Worm (Caenorhabditis elegans) whole organism, L1 larva: Measurements from ENCODE around the gene pals-34.

ENCODE experiments used
- C16A3.4 ChIP-seq: fragments of 150-350 bp; optimal IDR thresholded peaks from 2 replicates; lab custom pipeline; 2014; ENCODE audit warnings: missing biosample characterization, missing genetic modification characterization
- C34B4.2 ChIP-seq: sonication (generic microtip); optimal IDR thresholded peaks from 2 replicates; lab custom pipeline; 2017; ENCODE audit warnings: mild to moderate bottlenecking, missing genetic modification characterization, missing compliant biosample characterization
- blmp-1 ChIP-seq: fragments of 150-350 bp; optimal IDR thresholded peaks from 2 replicates; lab custom pipeline; 2014; ENCODE audit warnings: missing biosample characterization, missing genetic modification characterization
- ceh-63 ChIP-seq: fragments of 200-800 bp; sonication (Bioruptor generic); optimal IDR thresholded peaks from 2 replicates; lab custom pipeline; 2018; ENCODE audit warnings: mild to moderate bottlenecking, missing genetic modification characterization, missing compliant biosample characterization
- ceh-8 ChIP-seq: fragments of 200-800 bp; sonication (Bioruptor generic); optimal IDR thresholded peaks from 2 replicates; lab custom pipeline; 2018; ENCODE audit warnings: mild to moderate bottlenecking, missing genetic modification characterization, moderate library complexity, missing compliant biosample characterization
- ceh-82 ChIP-seq, 3 experiments: fragments of 150-350 bp in 1 of 3; sonication (generic microtip) in 2 of 3; optimal IDR thresholded peaks; 2 replicates each; lab custom pipeline; 2014 to 2017; ENCODE audit warnings: missing biosample characterization in 3 of 3, missing genetic modification characterization in 3 of 3
- dpl-1 ChIP-seq, 3 experiments: fragments of 150-350 bp in 2 of 3; sonication (generic microtip) in 1 of 3; optimal IDR thresholded peaks; 2 replicates each; lab custom pipeline; 2014 to 2017; ENCODE audit warnings: missing biosample characterization in 3 of 3, missing genetic modification characterization in 3 of 3, missing genetic modification reagents in 3 of 3
- dsc-1 ChIP-seq: sonication (generic microtip); optimal IDR thresholded peaks from 2 replicates; lab custom pipeline; 2016; ENCODE audit warnings: mild to moderate bottlenecking, missing genetic modification characterization, missing compliant biosample characterization
- efl-1 ChIP-seq, 4 experiments: fragments of 150-350 bp; optimal IDR thresholded peaks in 3 of 4; peaks in 1 of 4; 1 replicate in 1 of 4; 2 replicates in 3 of 4; lab custom pipeline; 2014; ENCODE audit warnings: missing biosample characterization in 2 of 4, missing genetic modification characterization in 2 of 4, missing genetic modification reagents in 2 of 4
- egl-13 ChIP-seq: sonication (generic microtip); optimal IDR thresholded peaks from 2 replicates; lab custom pipeline; 2016; ENCODE audit warnings: missing genotype, missing genetic modification reagents, missing genetic modification characterization, missing compliant biosample characterization
- egl-27 ChIP-seq, 2 experiments: fragments of 150-350 bp in 1 of 2; sonication (generic microtip); optimal IDR thresholded peaks; 3 replicates each; lab custom pipeline; 2017 to 2018; ENCODE audit warnings: missing biosample characterization in 2 of 2, missing genetic modification characterization in 2 of 2, missing genetic modification reagents in 2 of 2
- elt-2 ChIP-seq: sonication (generic microtip); optimal IDR thresholded peaks from 2 replicates; lab custom pipeline; 2016; ENCODE audit warnings: missing genetic modification characterization, mild to moderate bottlenecking, inconsistent platforms, missing compliant biosample characterization, missing genetic modification reagents
- elt-3 ChIP-seq, 6 experiments: fragments of 150-350 bp in 1 of 6; sonication (generic microtip); optimal IDR thresholded peaks; 2 replicates each; lab custom pipeline; 2017 to 2018; ENCODE audit warnings: missing biosample characterization in 6 of 6, missing genetic modification characterization in 6 of 6, inconsistent platforms in 1 of 6
- ets-5 ChIP-seq: fragments of 200-800 bp; sonication (Bioruptor generic); IDR thresholded peaks from 2 replicates; pipeline ENCODE4 v1.3.6; 2022; ENCODE audit warnings: missing genetic modification characterization, missing compliant biosample characterization
- fkh-10 ChIP-seq: sonication (generic microtip); optimal IDR thresholded peaks from 2 replicates; lab custom pipeline; 2017; ENCODE audit warnings: missing biosample characterization, missing genetic modification reagents, missing genetic modification characterization
- fkh-4 ChIP-seq: sonication (generic microtip); optimal IDR thresholded peaks from 2 replicates; lab custom pipeline; 2016; ENCODE audit warnings: missing compliant biosample characterization, missing genetic modification characterization, borderline replicate concordance
- fkh-8 ChIP-seq: sonication (generic microtip); optimal IDR thresholded peaks from 2 replicates; lab custom pipeline; 2016; ENCODE audit warnings: mild to moderate bottlenecking, missing genetic modification characterization, missing compliant biosample characterization
- hpl-2 ChIP-seq: fragments of 150-350 bp; optimal IDR thresholded peaks from 2 replicates; lab custom pipeline; 2014; ENCODE audit warnings: missing biosample characterization, missing genetic modification reagents, missing genetic modification characterization
- jun-1 ChIP-seq: fragments of 150-350 bp; optimal IDR thresholded peaks from 2 replicates; lab custom pipeline; 2014; ENCODE audit warnings: missing biosample characterization, missing genetic modification reagents, missing genetic modification characterization
- lin-14 ChIP-seq: fragments of 200-800 bp; sonication (Bioruptor generic); optimal IDR thresholded peaks from 2 replicates; lab custom pipeline; 2018; ENCODE audit warnings: mild to moderate bottlenecking, missing genetic modification characterization, moderate library complexity, missing compliant biosample characterization
- lin-15B ChIP-seq: fragments of 150-350 bp; sonication (generic microtip); optimal IDR thresholded peaks from 3 replicates; lab custom pipeline; 2014; ENCODE audit warnings: missing biosample characterization, missing genetic modification characterization
- lin-35 ChIP-seq, 2 experiments: fragments of 150-350 bp; optimal IDR thresholded peaks; 2 replicates each; lab custom pipeline; 2014; ENCODE audit warnings: missing biosample characterization in 2 of 2, missing genetic modification characterization in 2 of 2, missing genetic modification reagents in 2 of 2
- lin-39 ChIP-seq: fragments of 150-350 bp; optimal IDR thresholded peaks from 2 replicates; lab custom pipeline; 2014; ENCODE audit warnings: missing biosample characterization, missing genetic modification reagents, missing genetic modification characterization
- lsy-2 ChIP-seq, 2 experiments: fragments of 150-350 bp; optimal IDR thresholded peaks; 2 replicates each; lab custom pipeline; 2014; ENCODE audit warnings: missing biosample characterization in 2 of 2, missing genetic modification characterization in 2 of 2
- mab-9 ChIP-seq: fragments of 200-800 bp; sonication (Bioruptor generic); IDR thresholded peaks from 2 replicates; pipeline ENCODE4 v1.3.6; 2022; ENCODE audit warnings: missing genetic modification reagents, missing genetic modification characterization, missing compliant biosample characterization
- mdl-1 ChIP-seq, 2 experiments: fragments of 150-350 bp; optimal IDR thresholded peaks; 2 replicates each; lab custom pipeline; 2014 to 2017; ENCODE audit warnings: missing biosample characterization in 2 of 2, missing genetic modification characterization in 2 of 2, inconsistent platforms in 1 of 2
- mep-1 ChIP-seq: fragments of 150-350 bp; optimal IDR thresholded peaks from 2 replicates; lab custom pipeline; 2014; ENCODE audit warnings: missing biosample characterization, missing genetic modification characterization
- nhr-11 ChIP-seq: fragments of 150-350 bp; optimal IDR thresholded peaks from 2 replicates; lab custom pipeline; 2014; ENCODE audit warnings: missing biosample characterization, missing genetic modification characterization
- nhr-19 ChIP-seq: fragments of 200-800 bp; sonication (Bioruptor generic); conservative IDR thresholded peaks from 2 replicates; pipeline ENCODE4 v1.3.6; 2022; ENCODE audit warnings: missing genetic modification characterization, missing compliant biosample characterization
- nhr-20 ChIP-seq: sonication (generic microtip); optimal IDR thresholded peaks from 2 replicates; lab custom pipeline; 2016; ENCODE audit warnings: mild to moderate bottlenecking, missing genetic modification characterization, missing compliant biosample characterization
- nhr-28 ChIP-seq: fragments of 150-350 bp; optimal IDR thresholded peaks from 2 replicates; lab custom pipeline; 2014; ENCODE audit warnings: missing biosample characterization, missing genetic modification characterization
- nhr-47 ChIP-seq: sonication (generic microtip); optimal IDR thresholded peaks from 2 replicates; lab custom pipeline; 2016; ENCODE audit warnings: mild to moderate bottlenecking, missing genetic modification characterization, moderate library complexity, missing compliant biosample characterization
- nhr-71 ChIP-seq: sonication (generic microtip); optimal IDR thresholded peaks from 2 replicates; lab custom pipeline; 2016; ENCODE audit warnings: mild to moderate bottlenecking, missing genetic modification characterization, moderate library complexity, missing compliant biosample characterization
- nhr-76 ChIP-seq: sonication (generic microtip); optimal IDR thresholded peaks from 2 replicates; lab custom pipeline; 2017; ENCODE audit warnings: missing biosample characterization, missing genetic modification characterization
- pag-3 ChIP-seq: sonication (generic microtip); optimal IDR thresholded peaks from 2 replicates; lab custom pipeline; 2017; ENCODE audit warnings: missing genetic modification characterization, mild to moderate bottlenecking, missing compliant biosample characterization, antibody characterized with exemption, borderline replicate concordance; ENCODE audit not compliant: insufficient read depth
- pax-3 ChIP-seq: fragments of 200-800 bp; sonication (Bioruptor generic); optimal IDR thresholded peaks from 2 replicates; lab custom pipeline; 2018; ENCODE audit warnings: mild to moderate bottlenecking, missing genetic modification characterization, moderate library complexity, missing compliant biosample characterization
- pqm-1 ChIP-seq: sonication (generic microtip); optimal IDR thresholded peaks from 3 replicates; lab custom pipeline; 2017; ENCODE audit warnings: missing biosample characterization, missing genetic modification characterization
- rnt-1 ChIP-seq: sonication (generic microtip); optimal IDR thresholded peaks from 2 replicates; lab custom pipeline; 2016; ENCODE audit warnings: mild to moderate bottlenecking, missing genetic modification characterization, moderate library complexity, missing compliant biosample characterization
- skn-1 ChIP-seq: fragments of 150-350 bp; optimal IDR thresholded peaks from 2 replicates; lab custom pipeline; 2014; ENCODE audit warnings: missing biosample characterization, missing genetic modification characterization
- snpc-4 ChIP-seq: fragments of 150-350 bp; optimal IDR thresholded peaks from 2 replicates; lab custom pipeline; 2014; ENCODE audit warnings: missing biosample characterization, missing genetic modification characterization
- swsn-7 ChIP-seq: sonication (generic microtip); optimal IDR thresholded peaks from 2 replicates; lab custom pipeline; 2016; ENCODE audit warnings: missing genetic modification characterization, missing compliant biosample characterization
- tbx-2 ChIP-seq: sonication (generic microtip); optimal IDR thresholded peaks from 2 replicates; lab custom pipeline; 2016; ENCODE audit warnings: missing genetic modification characterization, missing compliant biosample characterization
- unc-130 ChIP-seq: fragments of 150-350 bp; optimal IDR thresholded peaks from 2 replicates; lab custom pipeline; 2017; ENCODE audit warnings: missing biosample characterization, missing genetic modification characterization, inconsistent platforms
- unc-30 ChIP-seq: sonication (generic microtip); optimal IDR thresholded peaks from 2 replicates; lab custom pipeline; 2017; ENCODE audit warnings: missing biosample characterization, missing genetic modification characterization
- unc-98 ChIP-seq: fragments of 200-800 bp; sonication (Bioruptor generic); IDR thresholded peaks from 2 replicates; pipeline ENCODE4 v1.3.6; 2022; ENCODE audit warnings: missing genetic modification characterization, missing compliant biosample characterization

The pals-34 gene

DNA sequence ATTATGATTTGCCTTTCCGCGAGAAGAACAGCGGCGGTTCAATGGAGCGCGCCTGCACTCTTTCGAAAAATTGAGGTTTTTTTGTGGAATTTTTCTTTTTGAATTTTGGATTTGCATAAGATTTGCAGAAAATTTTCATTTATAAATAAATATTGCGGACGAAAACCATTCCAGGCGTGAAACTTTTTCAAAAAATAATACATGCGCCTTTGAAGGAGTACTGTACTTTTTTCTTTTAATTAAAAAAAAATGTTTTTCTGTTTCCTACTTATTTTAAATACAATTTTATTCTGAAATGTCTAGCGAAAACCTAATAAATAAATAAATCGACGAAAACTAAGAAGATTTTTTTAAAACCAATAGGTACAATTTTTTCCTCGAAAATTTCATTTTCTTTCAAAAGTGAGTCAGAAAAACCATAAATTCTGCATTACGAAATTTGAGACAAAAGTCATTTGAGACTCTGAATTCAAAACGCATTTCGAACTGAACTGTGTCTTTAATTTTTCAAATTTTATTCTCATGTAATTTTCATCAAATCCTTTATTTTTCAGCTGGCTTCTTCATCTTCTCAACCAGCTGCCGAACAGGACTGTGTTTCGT, 24.8 kb upstream of the pals-34 start, which contains the start of gene F26D11.1:
TSS of gene F26D11.1 (plus strand) at position 553 of the 603 bp plus-strand sequence.
- peak in 1 of 6 experiments; percentile 16 for TF ChIP-seq elt-3 (tag; optimal IDR thresholded peaks at IDR 0.05; lab: Kevin White, UChicago)
- TF ChIP-seq dpl-1 (GFP tag; optimal IDR thresholded peaks at IDR 0.05; lab: Kevin White, UChicago), result peak in 1 of 3 experiments; percentile 3
- peak in 1 of 2 experiments; percentile 8 for TF ChIP-seq lin-35 (GFP tag; optimal IDR thresholded peaks at IDR 0.05; lab: Kevin White, UChicago)
- TF ChIP-seq mdl-1 (tag; optimal IDR thresholded peaks at IDR 0.05; lab: Kevin White, UChicago), result no peak

DNA sequence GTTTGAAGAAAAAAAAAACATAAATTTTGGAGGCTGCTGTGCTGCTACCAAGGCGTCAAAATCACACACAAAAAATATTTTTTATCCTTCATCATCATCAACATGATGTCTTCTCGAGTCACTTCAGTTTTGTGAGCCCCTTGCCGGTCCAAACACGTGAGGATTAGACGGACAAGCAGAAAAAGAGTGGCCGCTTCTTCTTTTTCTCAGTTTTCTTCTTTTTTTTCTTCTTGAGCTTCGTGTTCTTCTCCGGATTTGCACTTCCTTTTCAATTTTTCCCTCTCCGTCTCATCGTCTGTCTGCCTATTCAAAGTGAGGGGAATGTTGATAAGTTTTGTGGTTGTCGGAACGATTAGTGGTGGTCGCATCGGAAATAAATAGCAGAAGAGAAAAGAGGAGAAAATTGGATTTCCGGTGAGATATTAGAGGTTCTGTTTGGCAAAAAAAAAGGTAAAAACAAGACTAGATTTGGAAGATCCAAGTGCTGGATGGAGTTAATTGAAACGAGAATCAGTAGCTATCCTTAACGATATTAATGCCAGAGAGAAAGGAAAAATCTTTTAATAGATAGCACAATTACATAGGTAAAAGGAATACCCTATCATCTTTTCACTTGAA, 24.2 kb upstream of the pals-34 start:
- TF ChIP-seq hpl-2 (GFP tag; lab: Kevin White, UChicago), result no peak
- TF ChIP-seq lin-14 (GFP tag; lab: Kevin White, UChicago), result peak; percentile 89
- no peak for TF ChIP-seq lin-15B (tag; lab: Kevin White, UChicago)
- peak in 1 of 2 experiments; percentile 2 for TF ChIP-seq egl-27 (tag; optimal IDR thresholded peaks at IDR 0.05; lab: Kevin White, UChicago)
- peak; percentile 46 for TF ChIP-seq blmp-1 (tag; lab: Kevin White, UChicago)
- TF ChIP-seq mep-1 (tag; lab: Kevin White, UChicago), result peak; percentile 32
- no peak for TF ChIP-seq egl-13 (tag; lab: Kevin White, UChicago)
- TF ChIP-seq nhr-11 (tag; lab: Kevin White, UChicago), result no peak
- no peak for TF ChIP-seq efl-1 (optimal IDR thresholded peaks at IDR 0.05; lab: Kevin White, UChicago)
- TF ChIP-seq efl-1 (GFP tag; optimal IDR thresholded peaks at IDR 0.05 in 1 of 2; lab: Kevin White, UChicago), result peak in 1 of 2 experiments; percentile 48
- TF ChIP-seq fkh-8, result peak; percentile 10
- TF ChIP-seq unc-30 (tag; lab: Kevin White, UChicago), result no peak
- peak; percentile 4 for TF ChIP-seq nhr-47 (tag; lab: Kevin White, UChicago)
- TF ChIP-seq unc-130 (tag; lab: Kevin White, UChicago), result no peak
- peak; percentile 8 for TF ChIP-seq rnt-1 (tag; lab: Kevin White, UChicago)
- no peak for TF ChIP-seq fkh-4 (tag; lab: Kevin White, UChicago)
- TF ChIP-seq ceh-8 (GFP tag; lab: Kevin White, UChicago), result no peak
- TF ChIP-seq nhr-28 (tag; lab: Kevin White, UChicago), result no peak
- no peak for TF ChIP-seq pax-3 (tag; lab: Kevin White, UChicago)
- no peak for TF ChIP-seq pag-3 (tag; lab: Kevin White, UChicago)
- peak in 1 of 3 experiments; percentile 1 for TF ChIP-seq dpl-1 (GFP tag; optimal IDR thresholded peaks at IDR 0.05; lab: Kevin White, UChicago)
- no peak for TF ChIP-seq lin-35 (GFP tag; optimal IDR thresholded peaks at IDR 0.05; lab: Kevin White, UChicago)
- TF ChIP-seq nhr-71 (tag; lab: Kevin White, UChicago), result peak; percentile 24
- no peak for TF ChIP-seq ceh-63 (GFP tag; lab: Kevin White, UChicago)
- peak; percentile 65 for TF ChIP-seq fkh-10 (GFP tag; lab: Kevin White, UChicago)
- peak; percentile 18 to 42 for TF ChIP-seq lsy-2 (tag; optimal IDR thresholded peaks at IDR 0.05; lab: Kevin White, UChicago)
- TF ChIP-seq unc-98, result no peak
- no peak for TF ChIP-seq C34B4.2 (tag; lab: Kevin White, UChicago)
- TF ChIP-seq C16A3.4 (tag; lab: Kevin White, UChicago), result no peak
- no peak for TF ChIP-seq nhr-76 (tag; lab: Kevin White, UChicago)
- TF ChIP-seq nhr-19 (GFP tag; lab: Robert Waterston, UW), result no peak
- peak in 1 of 3 experiments; percentile 7 for TF ChIP-seq ceh-82 (tag; optimal IDR thresholded peaks at IDR 0.05; lab: Kevin White, UChicago)
- no peak for TF ChIP-seq snpc-4 (tag; lab: Kevin White, UChicago)
- no peak for TF ChIP-seq elt-2
- TF ChIP-seq swsn-7 (tag; lab: Kevin White, UChicago), result no peak
- TF ChIP-seq pqm-1 (tag; lab: Kevin White, UChicago), result no peak
- TF ChIP-seq nhr-20 (tag; lab: Kevin White, UChicago), result no peak
- no peak for TF ChIP-seq tbx-2 (tag; lab: Kevin White, UChicago)
- peak; percentile 26 for TF ChIP-seq dsc-1 (tag; lab: Kevin White, UChicago)
- TF ChIP-seq skn-1 (tag; lab: Kevin White, UChicago), result peak; percentile 18
- TF ChIP-seq mab-9 (GFP tag; lab: Robert Waterston, UW), result no peak
- TF ChIP-seq jun-1 (tag; lab: Kevin White, UChicago), result no peak
- no peak for TF ChIP-seq ets-5 (GFP tag; lab: Robert Waterston, UW)
- no peak for TF ChIP-seq lin-39 (tag; lab: Kevin White, UChicago)
